Fruit fly (Drosophila melanogaster) whole organism, embryonic: Measurements from ENCODE around the gene CRIF.

Experiments used
- Antp ChIP-seq: fragments of 200-800 bp; sonication (Bioruptor generic); optimal IDR thresholded peaks from 3 replicates; lab custom pipeline; 2016; ENCODE audit warnings: missing biosample characterization, missing genetic modification characterization
- CG10274 ChIP-seq: fragments of 200-800 bp; sonication (Bioruptor generic); optimal IDR thresholded peaks from 3 replicates; lab custom pipeline; 2017; ENCODE audit warnings: missing biosample characterization, mild to moderate bottlenecking, missing genetic modification characterization
- CG10654 ChIP-seq: fragments of 200-800 bp; sonication (Bioruptor generic); optimal IDR thresholded peaks from 2 replicates; lab custom pipeline; 2016; ENCODE audit warnings: missing biosample characterization, missing genetic modification characterization
- CG11456 ChIP-seq: fragments of 200-800 bp; sonication (Bioruptor generic); IDR thresholded peaks from 3 replicates; pipeline ENCODE4 v1.3.6; 2022; ENCODE audit warnings: missing biosample characterization, missing genetic modification characterization
- CG11695 ChIP-seq: fragments of 200-800 bp; sonication (Bioruptor generic); IDR thresholded peaks from 3 replicates; pipeline ENCODE4 v1.3.6; 2022; ENCODE audit warnings: missing biosample characterization, missing genetic modification characterization
- CG12236 ChIP-seq: fragments of 200-800 bp; sonication (Bioruptor generic); optimal IDR thresholded peaks from 2 replicates; lab custom pipeline; 2016; ENCODE audit warnings: missing biosample characterization, missing genetic modification characterization
- CG12769 ChIP-seq: fragments of 200-800 bp; sonication (Bioruptor generic); optimal IDR thresholded peaks from 2 replicates; lab custom pipeline; 2019; ENCODE audit warnings: missing biosample characterization, mild to moderate bottlenecking, missing genetic modification characterization, moderate library complexity
- CG13296 ChIP-seq: fragments of 200-800 bp; sonication (Bioruptor generic); optimal IDR thresholded peaks from 3 replicates; lab custom pipeline; 2018; ENCODE audit warnings: missing biosample characterization, mild to moderate bottlenecking, missing genetic modification characterization
- CG13424 ChIP-seq: fragments of 200-800 bp; sonication (Bioruptor generic); optimal IDR thresholded peaks from 2 replicates; lab custom pipeline; 2019; ENCODE audit warnings: missing biosample characterization, mild to moderate bottlenecking, missing genetic modification characterization, moderate library complexity
- CG13894 ChIP-seq: fragments of 200-800 bp; sonication (Bioruptor generic); optimal IDR thresholded peaks from 3 replicates; lab custom pipeline; 2018; ENCODE audit warnings: missing biosample characterization, mild to moderate bottlenecking, missing genetic modification characterization, moderate library complexity
- CG14050 ChIP-seq: fragments of 200-800 bp; sonication (Bioruptor generic); IDR thresholded peaks from 3 replicates; pipeline ENCODE4 v1.3.6; 2022; ENCODE audit warnings: missing biosample characterization, missing genetic modification characterization
- CG14965 ChIP-seq: fragments of 200-800 bp; sonication (Bioruptor generic); optimal IDR thresholded peaks from 2 replicates; lab custom pipeline; 2016; ENCODE audit warnings: missing biosample characterization, missing genetic modification characterization, borderline replicate concordance
- CG15479 ChIP-seq: fragments of 200-800 bp; sonication (Bioruptor generic); optimal IDR thresholded peaks from 3 replicates; lab custom pipeline; 2019; ENCODE audit warnings: missing biosample characterization, mild to moderate bottlenecking, missing genetic modification characterization, moderate library complexity
- CG17186 ChIP-seq: fragments of 200-800 bp; sonication (Bioruptor generic); optimal IDR thresholded peaks from 3 replicates; lab custom pipeline; 2017; ENCODE audit warnings: missing biosample characterization, missing genetic modification reagents, missing genetic modification characterization
- CG17359 ChIP-seq: fragments of 200-800 bp; sonication (Bioruptor generic); optimal IDR thresholded peaks from 3 replicates; lab custom pipeline; 2018; ENCODE audit warnings: missing biosample characterization, mild to moderate bottlenecking, missing genetic modification characterization, moderate library complexity
- CG1832 ChIP-seq: fragments of 200-800 bp; sonication (Bioruptor generic); optimal IDR thresholded peaks from 2 replicates; lab custom pipeline; 2017; ENCODE audit warnings: missing biosample characterization, mild to moderate bottlenecking, missing genetic modification characterization, inconsistent platforms
- CG18599 ChIP-seq: fragments of 200-800 bp; sonication (Bioruptor generic); optimal IDR thresholded peaks from 3 replicates; lab custom pipeline; 2017; ENCODE audit warnings: missing biosample characterization, missing genetic modification characterization, mild to moderate bottlenecking, moderate library complexity, missing genetic modification reagents
- CG30020 ChIP-seq: fragments of 200-800 bp; optimal IDR thresholded peaks from 2 replicates; lab custom pipeline; 2019; ENCODE audit warnings: missing biosample characterization, mild to moderate bottlenecking, missing genetic modification characterization, moderate library complexity
- CG3281 ChIP-seq: fragments of 200-800 bp; sonication (Bioruptor generic); optimal IDR thresholded peaks from 3 replicates; lab custom pipeline; 2017; ENCODE audit warnings: missing biosample characterization, mild to moderate bottlenecking, missing genetic modification characterization
- CG34376 ChIP-seq: fragments of 200-800 bp; sonication (Bioruptor generic); optimal IDR thresholded peaks from 2 replicates; lab custom pipeline; 2018; ENCODE audit warnings: missing biosample characterization, mild to moderate bottlenecking, missing genetic modification characterization
- CG34422 ChIP-seq: fragments of 200-800 bp; sonication (Bioruptor generic); IDR thresholded peaks from 3 replicates; pipeline ENCODE4 v1.3.6; 2022; ENCODE audit warnings: missing biosample characterization, missing genetic modification characterization
- CG4617 ChIP-seq: fragments of 200-800 bp; sonication (Bioruptor generic); optimal IDR thresholded peaks from 3 replicates; lab custom pipeline; 2016; ENCODE audit warnings: missing biosample characterization, missing genetic modification characterization, borderline replicate concordance
- CG6654 ChIP-seq: fragments of 200-800 bp; sonication (Bioruptor generic); optimal IDR thresholded peaks from 2 replicates; lab custom pipeline; 2017; ENCODE audit warnings: missing biosample characterization, mild to moderate bottlenecking, missing genetic modification characterization
- CG6765 ChIP-seq: fragments of 200-800 bp; sonication (Bioruptor generic); optimal IDR thresholded peaks from 3 replicates; lab custom pipeline; 2017; ENCODE audit warnings: missing biosample characterization, mild to moderate bottlenecking, missing genetic modification characterization
- CG8388 ChIP-seq: fragments of 200-800 bp; sonication (Bioruptor generic); optimal IDR thresholded peaks from 2 replicates; lab custom pipeline; 2019; ENCODE audit warnings: missing biosample characterization, mild to moderate bottlenecking, missing genetic modification characterization, moderate library complexity
- CG9817 ChIP-seq: fragments of 200-800 bp; sonication (Bioruptor generic); optimal IDR thresholded peaks from 2 replicates; lab custom pipeline; 2018; ENCODE audit warnings: missing biosample characterization, mild to moderate bottlenecking, missing genetic modification characterization, moderate library complexity
- CrebB ChIP-seq: fragments of 200-800 bp; sonication (Bioruptor generic); optimal IDR thresholded peaks from 3 replicates; lab custom pipeline; 2018; ENCODE audit warnings: missing biosample characterization, mild to moderate bottlenecking, missing genetic modification characterization
- Lpt ChIP-seq: fragments of >200 bp; optimal IDR thresholded peaks from 2 replicates; lab custom pipeline; 2018; ENCODE audit warnings: missing biosample characterization, missing genetic modification characterization
- MBD-R2 ChIP-seq: fragments of 200-800 bp; sonication (Bioruptor generic); IDR thresholded peaks from 2 replicates; pipeline ENCODE4 v1.3.6; 2022; ENCODE audit warnings: missing biosample characterization, missing genetic modification characterization
- Taf1 ChIP-seq: fragments of 200-800 bp; sonication (Bioruptor generic); IDR thresholded peaks from 2 replicates; pipeline ENCODE4 v1.3.6; 2022; ENCODE audit warnings: missing biosample characterization, missing genetic modification characterization
- az2 ChIP-seq: fragments of 200-800 bp; sonication (Bioruptor generic); optimal IDR thresholded peaks from 3 replicates; lab custom pipeline; 2016; ENCODE audit warnings: missing biosample characterization, missing genetic modification characterization
- bbx ChIP-seq: fragments of 200-800 bp; sonication (Bioruptor generic); IDR thresholded peaks from 2 replicates; pipeline ENCODE4 v1.3.6; 2022; ENCODE audit warnings: missing biosample characterization, missing genetic modification characterization; ENCODE audit not compliant: partially characterized antibody
- cato ChIP-seq: fragments of 200-800 bp; sonication (Bioruptor generic); optimal IDR thresholded peaks from 2 replicates; lab custom pipeline; 2016; ENCODE audit warnings: missing biosample characterization, missing genetic modification characterization, borderline replicate concordance
- dpn ChIP-seq, 2 experiments: fragments of 200-800 bp; sonication (Bioruptor generic); optimal IDR thresholded peaks; 3 replicates each; lab custom pipeline; 2016; ENCODE audit warnings: missing biosample characterization in 2 of 2, missing genetic modification characterization in 2 of 2
- ems ChIP-seq: fragments of 200-800 bp; sonication (Bioruptor generic); optimal IDR thresholded peaks from 3 replicates; lab custom pipeline; 2016; ENCODE audit warnings: missing biosample characterization, missing genetic modification characterization
- fd102C ChIP-seq: fragments of 200-800 bp; sonication (Bioruptor generic); optimal IDR thresholded peaks from 2 replicates; lab custom pipeline; 2018; ENCODE audit warnings: missing biosample characterization, mild to moderate bottlenecking, missing genetic modification characterization, moderate library complexity
- gfzf ChIP-seq: fragments of 200-800 bp; sonication (Bioruptor generic); optimal IDR thresholded peaks from 2 replicates; lab custom pipeline; 2016; ENCODE audit warnings: missing biosample characterization, mild to moderate bottlenecking, missing genetic modification characterization, moderate library complexity
- grn ChIP-seq: fragments of 200-800 bp; sonication (Bioruptor generic); optimal IDR thresholded peaks from 3 replicates; lab custom pipeline; 2017; ENCODE audit warnings: missing biosample characterization, missing genetic modification characterization
- gsb ChIP-seq: fragments of 200-800 bp; sonication (Bioruptor generic); IDR thresholded peaks from 2 replicates; pipeline ENCODE4 v1.3.6; 2022; ENCODE audit warnings: missing biosample characterization, missing genetic modification characterization
- insv ChIP-seq, 2 experiments: fragments of 200-800 bp; sonication (Bioruptor generic); optimal IDR thresholded peaks; 3 replicates each; lab custom pipeline; 2016 to 2018; ENCODE audit warnings: missing biosample characterization in 2 of 2, missing genetic modification characterization in 2 of 2
- jigr1 ChIP-seq: fragments of 200-800 bp; sonication (Bioruptor generic); IDR thresholded peaks from 3 replicates; pipeline ENCODE4 v1.3.6; 2022; ENCODE audit warnings: missing biosample characterization, missing genetic modification characterization
- jing ChIP-seq: fragments of 200-800 bp; sonication (Bioruptor generic); optimal IDR thresholded peaks from 2 replicates; lab custom pipeline; 2018; ENCODE audit warnings: missing biosample characterization, mild to moderate bottlenecking, missing genetic modification characterization
- rib ChIP-seq: fragments of 200-800 bp; sonication (Bioruptor generic); IDR thresholded peaks from 2 replicates; pipeline ENCODE4 v1.3.6; 2022; ENCODE audit warnings: missing biosample characterization, missing genetic modification characterization
- sob ChIP-seq: fragments of 200-800 bp; sonication (Bioruptor generic); IDR thresholded peaks from 2 replicates; pipeline ENCODE4 v1.3.6; 2022; ENCODE audit warnings: missing biosample characterization, missing genetic modification characterization
- sqz ChIP-seq: fragments of 200-800 bp; sonication (Bioruptor generic); optimal IDR thresholded peaks from 3 replicates; lab custom pipeline; 2018; ENCODE audit warnings: missing biosample characterization, mild to moderate bottlenecking, missing genetic modification characterization
- stc ChIP-seq: fragments of 200-800 bp; sonication (Bioruptor generic); IDR thresholded peaks from 2 replicates; pipeline ENCODE4 v1.3.6; 2022; ENCODE audit warnings: missing biosample characterization, missing genetic modification characterization
- ttk ChIP-seq: fragments of 200-800 bp; sonication (Bioruptor generic); IDR thresholded peaks from 2 replicates; pipeline ENCODE4 v2.1.2; 2022; ENCODE audit warnings: missing biosample characterization, missing genetic modification characterization
- vvl ChIP-seq: fragments of 200-800 bp; sonication (Bioruptor generic); IDR thresholded peaks from 2 replicates; pipeline ENCODE4 v1.3.6; 2022; ENCODE audit warnings: missing biosample characterization, missing genetic modification characterization
- wek ChIP-seq: fragments of 200-800 bp; sonication (Bioruptor generic); optimal IDR thresholded peaks from 3 replicates; lab custom pipeline; 2018; ENCODE audit warnings: missing biosample characterization, mild to moderate bottlenecking, missing genetic modification characterization, moderate library complexity

The CRIF gene

DNA sequence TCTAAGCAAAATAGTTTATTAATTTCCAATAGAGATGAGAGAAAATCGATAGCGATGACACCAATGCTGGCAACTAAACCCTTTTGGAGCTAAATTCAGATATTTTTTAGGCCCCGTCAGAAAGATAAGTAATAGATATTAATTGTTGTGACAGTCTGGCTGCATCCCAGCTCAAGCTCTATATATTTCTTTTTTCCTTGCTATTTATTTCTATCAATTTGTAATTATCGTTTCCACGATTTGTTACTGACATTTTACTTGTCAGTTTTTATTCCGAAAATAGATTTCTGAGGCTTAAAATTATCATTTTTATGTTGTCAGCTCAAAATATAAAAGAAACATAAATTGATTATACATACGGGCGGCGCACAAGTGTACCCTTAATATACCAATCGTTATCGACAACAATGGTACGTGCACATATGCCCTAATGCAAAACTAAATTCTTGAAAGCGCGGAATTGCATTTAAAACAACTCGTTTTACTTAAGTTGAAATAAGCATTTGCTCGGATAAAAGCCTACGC lies at the start of gene CRIF, which contains the start of gene SMC5 (continued):
- TF ChIP-seq CG10274 (GFP tag; lab: Kevin White, UChicago) (no peak), CG12236 (GFP tag; lab: Kevin White, UChicago) (peak; percentile 29), CG17359 (tag; lab: Kevin White, UChicago) (peak; percentile 55), Taf1 (GFP tag; lab: Robert Waterston, UW) (no peak), Lpt (GFP tag; lab: Kevin White, UChicago) (no peak), wek (GFP tag; lab: Kevin White, UChicago) (peak; percentile 94), CG8388 (GFP tag; lab: Kevin White, UChicago) (peak; percentile 46), CG1832 (no peak), Antp (GFP tag; lab: Kevin White, UChicago) (peak; percentile 36), insv (GFP tag; optimal IDR thresholded peaks at IDR 0.05; lab: Kevin White, UChicago) (peak in 1 of 2 experiments; percentile 16), ttk (GFP tag; lab: Robert Waterston, UW) (0 out of 2 replicates have a peak, but pooled peaks have one; percentile 42), bbx (GFP tag; lab: Robert Waterston, UW) (no peak), CG10654 (GFP tag; lab: Kevin White, UChicago) (peak; percentile 42), dpn (GFP tag; optimal IDR thresholded peaks at IDR 0.05; lab: Kevin White, UChicago) (peak; percentile 76 to 77), CG30020 (tag; lab: Kevin White, UChicago) (peak; percentile 95), grn (GFP tag; lab: Kevin White, UChicago) (no peak), sob (GFP tag; lab: Robert Waterston, UW) (0 out of 2 replicates have a peak, but pooled peaks have one; percentile 47), CG6654 (GFP tag; lab: Kevin White, UChicago) (peak; percentile 14), CG13296 (GFP tag; lab: Kevin White, UChicago) (peak; percentile 35), CG34376 (GFP tag; lab: Kevin White, UChicago) (peak; percentile 38), MBD-R2 (GFP tag; lab: Robert Waterston, UW) (peak; percentile 39), CG17186 (GFP tag; lab: Kevin White, UChicago) (peak; percentile 46), gsb (no peak), ems (peak; percentile 30), CG3281 (GFP tag; lab: Kevin White, UChicago) (peak; percentile 64), CG15479 (GFP tag; lab: Kevin White, UChicago) (no peak), az2 (GFP tag; lab: Kevin White, UChicago) (peak; percentile 67), CG13424 (tag; lab: Kevin White, UChicago) (peak; percentile 74), CG14050 (0 out of 3 replicates have a peak, but pooled peaks have one; percentile 27), rib (GFP tag; lab: Robert Waterston, UW) (no peak), CG4617 (peak; percentile 68), CG14965 (GFP tag; lab: Kevin White, UChicago) (no peak), jing (GFP tag; lab: Kevin White, UChicago) (no peak), jigr1 (peak; percentile 39; the same call in 1 of the 3 replicates), CG34422 (GFP tag; lab: Robert Waterston, UW) (0 out of 3 replicates have a peak, but pooled peaks have one; percentile 58), CG11695 (no peak), sqz (no peak), CG18599 (GFP tag; lab: Kevin White, UChicago) (no peak), fd102C (GFP tag; lab: Kevin White, UChicago) (no peak), CG13894 (tag; lab: Kevin White, UChicago) (no peak), CG9817 (tag; lab: Kevin White, UChicago) (peak; percentile 70), CG12769 (tag; lab: Kevin White, UChicago) (no peak), vvl (GFP tag; lab: Robert Waterston, UW) (peak; percentile 45; the same call in 1 of the 2 replicates), CG11456 (GFP tag; lab: Robert Waterston, UW) (no peak), cato (no peak), CG6765 (GFP tag; lab: Kevin White, UChicago) (no peak), stc (GFP tag; lab: Robert Waterston, UW) (peak; percentile 26; the same call in 1 of the 2 replicates), gfzf (GFP tag; lab: Kevin White, UChicago) (peak; percentile 18), CrebB (tag; lab: Kevin White, UChicago) (no peak)
